Worm (Caenorhabditis elegans) whole organism, L3 larva: ENCODE measurements around the gene E01G4.3.

Experiments used
- R02D3.7 ChIP-seq: fragments of 150-350 bp; optimal IDR thresholded peaks from 2 replicates; lab custom pipeline; 2014; ENCODE audit warnings: missing biosample characterization, missing genetic modification characterization
- ZK546.5 ChIP-seq: sonication (generic microtip); optimal IDR thresholded peaks from 2 replicates; lab custom pipeline; 2017; ENCODE audit warnings: missing biosample characterization, missing genetic modification characterization
- aly-2 ChIP-seq: fragments of 150-350 bp; optimal IDR thresholded peaks from 2 replicates; lab custom pipeline; 2014; ENCODE audit warnings: missing biosample characterization, missing genetic modification characterization
- ama-1 ChIP-seq: fragments of 150-350 bp; optimal IDR thresholded peaks from 2 replicates; lab custom pipeline; 2018
- ceh-16 ChIP-seq: sonication (generic microtip); optimal IDR thresholded peaks from 2 replicates; lab custom pipeline; 2017; ENCODE audit warnings: missing biosample characterization, missing genetic modification characterization
- ceh-82 ChIP-seq: fragments of 150-350 bp; optimal IDR thresholded peaks from 2 replicates; lab custom pipeline; 2014; ENCODE audit warnings: missing biosample characterization, missing genetic modification characterization
- ceh-9 ChIP-seq: sonication (generic microtip); optimal IDR thresholded peaks from 2 replicates; lab custom pipeline; 2018; ENCODE audit warnings: missing biosample characterization, missing genetic modification characterization
- daf-12 ChIP-seq: fragments of 150-350 bp; optimal IDR thresholded peaks from 2 replicates; lab custom pipeline; 2014; ENCODE audit warnings: missing biosample characterization, missing genetic modification reagents, missing genetic modification characterization
- egl-27 ChIP-seq: sonication (generic microtip); optimal IDR thresholded peaks from 4 replicates; lab custom pipeline; 2017; ENCODE audit warnings: missing biosample characterization, missing genetic modification reagents, missing genetic modification characterization
- egl-5 ChIP-seq: fragments of 150-350 bp; optimal IDR thresholded peaks from 2 replicates; lab custom pipeline; 2017; ENCODE audit warnings: missing biosample characterization, missing genetic modification reagents, missing genetic modification characterization, inconsistent platforms
- elt-1 ChIP-seq: fragments of 150-350 bp; optimal IDR thresholded peaks from 2 replicates; lab custom pipeline; 2014; ENCODE audit warnings: missing biosample characterization, missing genetic modification characterization
- elt-2 ChIP-seq: sonication (generic microtip); optimal IDR thresholded peaks from 2 replicates; lab custom pipeline; 2016; ENCODE audit warnings: missing genetic modification reagents, mild to moderate bottlenecking, missing genetic modification characterization, missing compliant biosample characterization
- elt-3 ChIP-seq, 3 experiments: fragments of 150-350 bp in 1 of 3; sonication (generic microtip) in 2 of 3; optimal IDR thresholded peaks; 2 replicates in 2 of 3; 4 replicates in 1 of 3; lab custom pipeline; 2014 to 2017; ENCODE audit warnings: missing biosample characterization in 3 of 3, missing genetic modification characterization in 3 of 3
- eor-1 ChIP-seq, 2 experiments: fragments of 150-350 bp; optimal IDR thresholded peaks; 2 replicates each; lab custom pipeline; 2014 to 2018; ENCODE audit warnings: missing biosample characterization in 2 of 2, missing genetic modification characterization in 2 of 2
- fkh-10 ChIP-seq: sonication (generic microtip); optimal IDR thresholded peaks from 2 replicates; lab custom pipeline; 2017; ENCODE audit warnings: missing biosample characterization, missing genetic modification reagents, missing genetic modification characterization
- fkh-2 ChIP-seq: fragments of 150-350 bp; optimal IDR thresholded peaks from 2 replicates; lab custom pipeline; 2014; ENCODE audit warnings: missing biosample characterization, missing genetic modification reagents, missing genetic modification characterization
- fos-1 ChIP-seq: fragments of 150-350 bp; optimal IDR thresholded peaks from 2 replicates; lab custom pipeline; 2014; ENCODE audit warnings: missing biosample characterization, missing genetic modification characterization
- hmg-11 ChIP-seq: sonication (generic microtip); optimal IDR thresholded peaks from 2 replicates; lab custom pipeline; 2016; ENCODE audit warnings: missing genetic modification characterization, missing compliant biosample characterization
- jun-1 ChIP-seq: fragments of 150-350 bp; optimal IDR thresholded peaks from 2 replicates; lab custom pipeline; 2014; ENCODE audit warnings: missing biosample characterization, missing genetic modification reagents, missing genetic modification characterization
- lin-15B ChIP-seq: fragments of 150-350 bp; optimal IDR thresholded peaks from 2 replicates; lab custom pipeline; 2014; ENCODE audit warnings: missing biosample characterization, missing genetic modification characterization
- lin-39 ChIP-seq: fragments of 150-350 bp; optimal IDR thresholded peaks from 2 replicates; lab custom pipeline; 2018; ENCODE audit warnings: missing biosample characterization, missing genetic modification reagents, missing genetic modification characterization
- lsy-12 ChIP-seq: sonication (generic microtip); optimal IDR thresholded peaks from 2 replicates; lab custom pipeline; 2016; ENCODE audit warnings: mild to moderate bottlenecking, missing genetic modification characterization, missing compliant biosample characterization
- mdl-1 ChIP-seq: fragments of 150-350 bp; optimal IDR thresholded peaks from 2 replicates; lab custom pipeline; 2014; ENCODE audit warnings: missing biosample characterization, missing genetic modification characterization
- mml-1 ChIP-seq: fragments of 150-350 bp; sonication (generic microtip); optimal IDR thresholded peaks from 3 replicates; lab custom pipeline; 2014; ENCODE audit warnings: missing biosample characterization, missing genetic modification characterization
- nfya-1 ChIP-seq: sonication (generic microtip); optimal IDR thresholded peaks from 2 replicates; lab custom pipeline; 2017; ENCODE audit warnings: missing genetic modification characterization, mild to moderate bottlenecking, missing compliant biosample characterization, antibody characterized with exemption, moderate library complexity; ENCODE audit not compliant: insufficient read depth
- nhr-11 ChIP-seq: fragments of 150-350 bp; optimal IDR thresholded peaks from 2 replicates; lab custom pipeline; 2014; ENCODE audit warnings: missing biosample characterization, missing genetic modification characterization
- nhr-12 ChIP-seq: fragments of 150-350 bp; optimal IDR thresholded peaks from 2 replicates; lab custom pipeline; 2014; ENCODE audit warnings: missing biosample characterization, missing genetic modification characterization
- nhr-23 ChIP-seq: fragments of 150-350 bp; optimal IDR thresholded peaks from 2 replicates; lab custom pipeline; 2014; ENCODE audit warnings: missing biosample characterization, missing genetic modification reagents, missing genetic modification characterization
- nhr-237 ChIP-seq: fragments of 150-350 bp; optimal IDR thresholded peaks from 2 replicates; lab custom pipeline; 2014; ENCODE audit warnings: missing biosample characterization, missing genetic modification characterization
- nhr-28 ChIP-seq: fragments of 150-350 bp; optimal IDR thresholded peaks from 2 replicates; lab custom pipeline; 2014; ENCODE audit warnings: missing biosample characterization, missing genetic modification characterization
- nhr-43 ChIP-seq: sonication (generic microtip); optimal IDR thresholded peaks from 2 replicates; lab custom pipeline; 2016; ENCODE audit warnings: mild to moderate bottlenecking, missing genetic modification characterization, missing compliant biosample characterization; ENCODE audit not compliant: poor library complexity, severe bottlenecking
- nhr-67 ChIP-seq: fragments of 150-350 bp; optimal IDR thresholded peaks from 2 replicates; lab custom pipeline; 2014; ENCODE audit warnings: missing biosample characterization, missing genetic modification characterization
- nhr-76 ChIP-seq: fragments of 150-350 bp; sonication (generic microtip); optimal IDR thresholded peaks from 5 replicates; lab custom pipeline; 2014; ENCODE audit warnings: missing biosample characterization, missing genetic modification characterization
- pha-4 ChIP-seq: fragments of 150-350 bp; optimal IDR thresholded peaks from 2 replicates; lab custom pipeline; 2014; ENCODE audit warnings: missing biosample characterization, missing genetic modification reagents, missing genetic modification characterization
- pqm-1 ChIP-seq: fragments of 150-350 bp; optimal IDR thresholded peaks from 2 replicates; lab custom pipeline; 2017; ENCODE audit warnings: missing biosample characterization, missing genetic modification characterization, inconsistent platforms
- sea-2 ChIP-seq: fragments of 150-350 bp; sonication (generic microtip); optimal IDR thresholded peaks from 4 replicates; lab custom pipeline; 2014; ENCODE audit warnings: missing biosample characterization, missing genetic modification reagents, missing genetic modification characterization
- skn-1 ChIP-seq: fragments of 150-350 bp; optimal IDR thresholded peaks from 2 replicates; lab custom pipeline; 2014; ENCODE audit warnings: missing biosample characterization, missing genetic modification characterization
- snpc-4 ChIP-seq: fragments of 150-350 bp; optimal IDR thresholded peaks from 2 replicates; lab custom pipeline; 2014; ENCODE audit warnings: missing biosample characterization, missing genetic modification characterization
- tbx-2 ChIP-seq: sonication (generic microtip); optimal IDR thresholded peaks from 2 replicates; lab custom pipeline; 2016; ENCODE audit warnings: mild to moderate bottlenecking, missing genetic modification characterization, missing compliant biosample characterization
- unc-39 ChIP-seq: sonication (generic microtip); optimal IDR thresholded peaks from 4 replicates; lab custom pipeline; 2017; ENCODE audit warnings: missing biosample characterization, missing genetic modification characterization
- zag-1 ChIP-seq: fragments of 150-350 bp; optimal IDR thresholded peaks from 2 replicates; lab custom pipeline; 2014; ENCODE audit warnings: missing biosample characterization, missing genetic modification characterization
- ztf-11 ChIP-seq: fragments of 150-350 bp; optimal IDR thresholded peaks from 2 replicates; lab custom pipeline; 2014; ENCODE audit warnings: missing biosample characterization, missing genetic modification characterization
- ztf-4 ChIP-seq: fragments of 150-350 bp; optimal IDR thresholded peaks from 2 replicates; lab custom pipeline; 2014; ENCODE audit warnings: missing biosample characterization, missing genetic modification characterization

The E01G4.3 gene

ce11 chrII:13484108-13484507 lies 14.7 kb upstream of the E01G4.3 start:
- TF ChIP-seq ceh-9 (no peak), ztf-4 (tag; lab: Kevin White, UChicago) (no peak), R02D3.7 (no peak), elt-2 (tag; lab: Kevin White, UChicago) (no peak), ceh-16 (tag; lab: Kevin White, UChicago) (no peak), zag-1 (no peak), hmg-11 (tag; lab: Kevin White, UChicago) (no peak), ZK546.5 (tag; lab: Kevin White, UChicago) (no peak), mml-1 (tag; lab: Kevin White, UChicago) (no peak), nhr-23 (tag; lab: Kevin White, UChicago) (no peak), egl-5 (tag; lab: Kevin White, UChicago) (no peak), nhr-11 (tag; lab: Kevin White, UChicago) (no peak), nhr-67 (no peak), fos-1 (tag; lab: Kevin White, UChicago) (no peak), nfya-1 (tag; lab: Kevin White, UChicago) (no peak), lin-39 (no peak)

- TF ChIP-seq skn-1 (tag; lab: Kevin White, UChicago) (no peak), daf-12 (tag; lab: Kevin White, UChicago) (no peak), nhr-23 (tag; lab: Kevin White, UChicago) (no peak), lin-39 (no peak), hmg-11 (tag; lab: Kevin White, UChicago) (no peak), nhr-67 (no peak), mdl-1 (no peak), fkh-10 (GFP tag; lab: Kevin White, UChicago) (no peak), unc-39 (no peak), ceh-9 (no peak), pha-4 (tag; lab: Kevin White, UChicago) (no peak), ztf-4 (tag; lab: Kevin White, UChicago) (no peak), aly-2 (no peak), nhr-237 (tag; lab: Kevin White, UChicago) (no peak), elt-1 (no peak), fkh-2 (tag; lab: Kevin White, UChicago) (no peak)
These were observed 12.5 kb upstream of the E01G4.3 start, which contains the start of gene E01G4.6 for ce11 chrII:13481781-13482455. E01G4.6 (plus strand) TSS chrII:13482405.

- TF ChIP-seq ZK546.5 (tag; lab: Kevin White, UChicago) = no peak
These were observed 10.0 kb upstream of the E01G4.3 start for ce11 chrII:13479424-13479823.

- TF ChIP-seq ztf-11 (tag; lab: Kevin White, UChicago) = no peak
- TF ChIP-seq nhr-23 (tag; lab: Kevin White, UChicago) = peak; percentile 36
- no peak for TF ChIP-seq ztf-4 (tag; lab: Kevin White, UChicago)
- TF ChIP-seq nhr-76 (tag; lab: Kevin White, UChicago) = no peak
- no peak for TF ChIP-seq nhr-67
- TF ChIP-seq egl-27 = no peak
- no peak for TF ChIP-seq zag-1
- no peak for TF ChIP-seq ceh-82 (tag; lab: Kevin White, UChicago)
- TF ChIP-seq fkh-2 (tag; lab: Kevin White, UChicago) = no peak
- TF ChIP-seq nfya-1 (tag; lab: Kevin White, UChicago) = peak; percentile 59
- TF ChIP-seq nhr-28 (tag; lab: Kevin White, UChicago) = no peak
- TF ChIP-seq snpc-4 (tag; lab: Kevin White, UChicago) = peak; percentile 67
- no peak for TF ChIP-seq elt-3 (tag; optimal IDR thresholded peaks at IDR 0.05; lab: Kevin White, UChicago)
- no peak for TF ChIP-seq ceh-16 (tag; lab: Kevin White, UChicago)
- TF ChIP-seq fkh-10 (GFP tag; lab: Kevin White, UChicago) = no peak
- no peak for TF ChIP-seq mml-1 (tag; lab: Kevin White, UChicago)
- no peak for TF ChIP-seq nhr-12 (tag; lab: Kevin White, UChicago)
- no peak for TF ChIP-seq skn-1 (tag; lab: Kevin White, UChicago)
- no peak for TF ChIP-seq daf-12 (tag; lab: Kevin White, UChicago)
- TF ChIP-seq tbx-2 (tag; lab: Kevin White, UChicago) = no peak
- no peak for TF ChIP-seq pqm-1
- TF ChIP-seq aly-2 = no peak
- TF ChIP-seq pha-4 (tag; lab: Kevin White, UChicago) = no peak
- TF ChIP-seq eor-1 (tag; optimal IDR thresholded peaks at IDR 0.05; lab: Kevin White, UChicago) = no peak
- no peak for TF ChIP-seq ZK546.5 (tag; lab: Kevin White, UChicago)
- TF ChIP-seq lin-15B (tag; lab: Kevin White, UChicago) = peak; percentile 82
- TF ChIP-seq jun-1 (tag; lab: Kevin White, UChicago) = no peak
- no peak for TF ChIP-seq ama-1
- TF ChIP-seq elt-2 (tag; lab: Kevin White, UChicago) = peak; percentile 23
- no peak for TF ChIP-seq elt-1
- no peak for TF ChIP-seq egl-5 (tag; lab: Kevin White, UChicago)
- no peak for TF ChIP-seq fos-1 (tag; lab: Kevin White, UChicago)
- no peak for TF ChIP-seq R02D3.7
- no peak for TF ChIP-seq nhr-237 (tag; lab: Kevin White, UChicago)
- TF ChIP-seq ceh-9 = no peak
- TF ChIP-seq nhr-43 (tag; lab: Kevin White, UChicago) = no peak
- TF ChIP-seq lsy-12 (tag; lab: Kevin White, UChicago) = no peak
- no peak for TF ChIP-seq unc-39
- peak; percentile 12 for TF ChIP-seq lin-39
- no peak for TF ChIP-seq sea-2
These were observed 7.8 kb upstream of the E01G4.3 start for ce11 chrII:13477230-13477629.
